Fruit fly (Drosophila melanogaster) S2 (cell line): ENCODE data around the gene CG3288.

ENCODE experiments used
- CG8478 ChIP-seq: fragments of >200 bp; optimal IDR thresholded peaks from 2 replicates; lab custom pipeline; 2018
- CTCF ChIP-seq, 2 experiments: fragments of >200 bp; optimal IDR thresholded peaks; 2 replicates each; lab custom pipeline; 2018

dm6 chr3L:20848572-20848971, 12.6 kb downstream of the CG3288 start:
- TF ChIP-seq CG8478 (no peak), CTCF (optimal IDR thresholded peaks at IDR 0.05; lab: Kevin White, UChicago) (no peak)
